Fruit fly (Drosophila melanogaster) whole organism, embryonic: ENCODE data around the gene CG15337.

Experiments used
- Abd-B ChIP-seq: fragments of 200-800 bp; sonication (Bioruptor generic); optimal IDR thresholded peaks from 2 replicates; lab custom pipeline; 2018; ENCODE audit warnings: missing biosample characterization, mild to moderate bottlenecking, missing genetic modification characterization, moderate library complexity
- Adf1 ChIP-seq: fragments of 200-800 bp; sonication (Bioruptor generic); IDR thresholded peaks from 2 replicates; pipeline ENCODE4 v1.3.6; 2022; ENCODE audit warnings: missing biosample characterization, missing genetic modification characterization
- BtbVII ChIP-seq: fragments of 200-800 bp; sonication (Bioruptor generic); optimal IDR thresholded peaks from 3 replicates; lab custom pipeline; 2017; ENCODE audit warnings: missing biosample characterization, mild to moderate bottlenecking, missing genetic modification characterization
- CG10565 ChIP-seq: fragments of 200-800 bp; sonication (Bioruptor generic); optimal IDR thresholded peaks from 3 replicates; lab custom pipeline; 2016; ENCODE audit warnings: missing biosample characterization, mild to moderate bottlenecking, missing genetic modification characterization
- CG13775 ChIP-seq: fragments of 200-800 bp; sonication (Bioruptor generic); optimal IDR thresholded peaks from 3 replicates; lab custom pipeline; 2017; ENCODE audit warnings: missing biosample characterization, mild to moderate bottlenecking, missing genetic modification characterization
- CG15601 ChIP-seq: fragments of 200-800 bp; sonication (Bioruptor generic); optimal IDR thresholded peaks from 3 replicates; lab custom pipeline; 2019; ENCODE audit warnings: missing biosample characterization, mild to moderate bottlenecking, missing genetic modification characterization, moderate library complexity
- CG16815 ChIP-seq: fragments of 200-800 bp; sonication (Bioruptor generic); optimal IDR thresholded peaks from 3 replicates; lab custom pipeline; 2017; ENCODE audit warnings: missing biosample characterization, mild to moderate bottlenecking, missing genetic modification characterization
- CG1792 ChIP-seq: fragments of 200-800 bp; sonication (Bioruptor generic); optimal IDR thresholded peaks from 2 replicates; lab custom pipeline; 2016; ENCODE audit warnings: missing biosample characterization, missing genetic modification characterization
- CG2678 ChIP-seq: fragments of 200-800 bp; sonication (Bioruptor generic); optimal IDR thresholded peaks from 3 replicates; lab custom pipeline; 2019; ENCODE audit warnings: missing biosample characterization, mild to moderate bottlenecking, missing genetic modification characterization, moderate library complexity
- CG32767 ChIP-seq: fragments of 200-800 bp; sonication (Bioruptor generic); IDR thresholded peaks from 2 replicates; pipeline ENCODE4 v1.3.6; 2022; ENCODE audit warnings: missing biosample characterization, missing genetic modification characterization
- CG33557 ChIP-seq: fragments of 200-800 bp; sonication (Bioruptor generic); optimal IDR thresholded peaks from 2 replicates; lab custom pipeline; 2019; ENCODE audit warnings: missing biosample characterization, mild to moderate bottlenecking, missing genetic modification characterization, moderate library complexity
- CG4282 ChIP-seq: fragments of 200-800 bp; sonication (Bioruptor generic); optimal IDR thresholded peaks from 2 replicates; lab custom pipeline; 2016; ENCODE audit warnings: missing biosample characterization, missing genetic modification characterization
- CG4820 ChIP-seq: fragments of 200-800 bp; sonication (Bioruptor generic); optimal IDR thresholded peaks from 3 replicates; lab custom pipeline; 2016; ENCODE audit warnings: missing biosample characterization, missing genetic modification characterization
- CG5180 ChIP-seq: fragments of 200-800 bp; sonication (Bioruptor generic); optimal IDR thresholded peaks from 3 replicates; lab custom pipeline; 2017; ENCODE audit warnings: missing biosample characterization, missing genetic modification characterization, mild to moderate bottlenecking, moderate library complexity, missing genetic modification reagents
- CG6689 ChIP-seq: fragments of 200-800 bp; sonication (Bioruptor generic); IDR thresholded peaks from 2 replicates; pipeline ENCODE4 v1.3.6; 2022; ENCODE audit warnings: missing biosample characterization, missing genetic modification characterization
- CG6765 ChIP-seq: fragments of 200-800 bp; sonication (Bioruptor generic); optimal IDR thresholded peaks from 3 replicates; lab custom pipeline; 2017; ENCODE audit warnings: missing biosample characterization, mild to moderate bottlenecking, missing genetic modification characterization
- CG7357 ChIP-seq: fragments of 200-800 bp; sonication (Bioruptor generic); IDR thresholded peaks from 3 replicates; pipeline ENCODE4 v1.3.6; 2022; ENCODE audit warnings: missing biosample characterization, missing genetic modification characterization
- CG8281 ChIP-seq: fragments of 200-800 bp; sonication (Bioruptor generic); optimal IDR thresholded peaks from 2 replicates; lab custom pipeline; 2018; ENCODE audit warnings: missing biosample characterization, mild to moderate bottlenecking, missing genetic modification characterization, moderate library complexity
- CG8944 ChIP-seq: fragments of 200-800 bp; sonication (Bioruptor generic); optimal IDR thresholded peaks from 3 replicates; lab custom pipeline; 2016; ENCODE audit warnings: missing biosample characterization, missing genetic modification characterization
- Drgx ChIP-seq: fragments of 200-800 bp; sonication (Bioruptor generic); IDR thresholded peaks from 2 replicates; pipeline ENCODE4 v1.3.6; 2022; ENCODE audit warnings: missing biosample characterization, missing genetic modification characterization
- Mes4 ChIP-seq: fragments of 200-800 bp; sonication (Bioruptor generic); optimal IDR thresholded peaks from 2 replicates; lab custom pipeline; 2016; ENCODE audit warnings: missing biosample characterization, missing genetic modification characterization
- NFAT ChIP-seq: fragments of 200-800 bp; sonication (Bioruptor generic); IDR thresholded peaks from 2 replicates; pipeline ENCODE4 v1.3.6; 2022; ENCODE audit warnings: missing biosample characterization, missing genetic modification characterization
- NK7.1 ChIP-seq: fragments of 200-800 bp; sonication (Bioruptor generic); optimal IDR thresholded peaks from 3 replicates; lab custom pipeline; 2016; ENCODE audit warnings: missing biosample characterization, missing genetic modification characterization
- Sox102F ChIP-seq: fragments of 200-800 bp; sonication (Bioruptor generic); optimal IDR thresholded peaks from 2 replicates; lab custom pipeline; 2018; ENCODE audit warnings: missing biosample characterization, mild to moderate bottlenecking, missing genetic modification characterization, moderate library complexity
- TFAM ChIP-seq: fragments of 200-800 bp; sonication (Bioruptor generic); optimal IDR thresholded peaks from 2 replicates; lab custom pipeline; 2017; ENCODE audit warnings: missing biosample characterization, missing genetic modification characterization, inconsistent platforms
- YL-1 ChIP-seq: fragments of 200-800 bp; sonication (Bioruptor generic); optimal IDR thresholded peaks from 3 replicates; lab custom pipeline; 2017; ENCODE audit warnings: missing biosample characterization, mild to moderate bottlenecking, missing genetic modification characterization
- abd-A ChIP-seq: fragments of 200-800 bp; sonication (Bioruptor generic); optimal IDR thresholded peaks from 3 replicates; lab custom pipeline; 2019; ENCODE audit warnings: missing biosample characterization, mild to moderate bottlenecking, missing genetic modification characterization, moderate library complexity
- az2 ChIP-seq: fragments of 200-800 bp; sonication (Bioruptor generic); optimal IDR thresholded peaks from 3 replicates; lab custom pipeline; 2016; ENCODE audit warnings: missing biosample characterization, missing genetic modification characterization
- bigmax ChIP-seq: fragments of 200-800 bp; sonication (Bioruptor generic); optimal IDR thresholded peaks from 2 replicates; lab custom pipeline; 2018; ENCODE audit warnings: missing biosample characterization, mild to moderate bottlenecking, missing genetic modification characterization
- cas ChIP-seq: fragments of 200-800 bp; sonication (Bioruptor generic); IDR thresholded peaks from 2 replicates; pipeline ENCODE4 v1.3.6; 2022; ENCODE audit warnings: missing biosample characterization, missing genetic modification characterization
- caup ChIP-seq: fragments of 200-800 bp; sonication (Bioruptor generic); optimal IDR thresholded peaks from 3 replicates; lab custom pipeline; 2017; ENCODE audit warnings: missing biosample characterization, mild to moderate bottlenecking, missing genetic modification characterization, moderate library complexity; ENCODE audit not compliant: severe bottlenecking
- da ChIP-seq: fragments of 200-800 bp; sonication (Bioruptor generic); optimal IDR thresholded peaks from 2 replicates; lab custom pipeline; 2016; ENCODE audit warnings: missing biosample characterization, missing genetic modification characterization
- dan ChIP-seq: fragments of 200-800 bp; sonication (Bioruptor generic); IDR thresholded peaks from 2 replicates; pipeline ENCODE4 v1.3.6; 2022; ENCODE audit warnings: missing biosample characterization, missing genetic modification characterization
- eyg ChIP-seq: fragments of 200-800 bp; sonication (Bioruptor generic); optimal IDR thresholded peaks from 3 replicates; lab custom pipeline; 2016; ENCODE audit warnings: missing biosample characterization, missing genetic modification characterization
- gro ChIP-seq: fragments of 200-800 bp; sonication (Bioruptor generic); optimal IDR thresholded peaks from 2 replicates; lab custom pipeline; 2016; ENCODE audit warnings: missing biosample characterization, missing genetic modification characterization
- hbn ChIP-seq: fragments of 200-800 bp; sonication (Bioruptor generic); IDR thresholded peaks from 2 replicates; pipeline ENCODE4 v1.3.6; 2022; ENCODE audit warnings: missing biosample characterization, missing genetic modification characterization; ENCODE audit not compliant: partially characterized antibody
- insv ChIP-seq, 2 experiments: fragments of 200-800 bp; sonication (Bioruptor generic); optimal IDR thresholded peaks; 3 replicates each; lab custom pipeline; 2016 to 2018; ENCODE audit warnings: missing biosample characterization in 2 of 2, missing genetic modification characterization in 2 of 2
- jing ChIP-seq: fragments of 200-800 bp; sonication (Bioruptor generic); optimal IDR thresholded peaks from 2 replicates; lab custom pipeline; 2018; ENCODE audit warnings: missing biosample characterization, mild to moderate bottlenecking, missing genetic modification characterization
- lab ChIP-seq: fragments of 200-800 bp; sonication (Bioruptor generic); optimal IDR thresholded peaks from 3 replicates; lab custom pipeline; 2017; ENCODE audit warnings: missing biosample characterization, missing genetic modification characterization, mild to moderate bottlenecking, moderate library complexity, missing genetic modification reagents
- lbe ChIP-seq: fragments of 200-800 bp; sonication (Bioruptor generic); optimal IDR thresholded peaks from 2 replicates; lab custom pipeline; 2016; ENCODE audit warnings: missing biosample characterization, mild to moderate bottlenecking, missing genetic modification characterization
- lmd ChIP-seq: fragments of 200-800 bp; sonication (Bioruptor generic); IDR thresholded peaks from 2 replicates; pipeline ENCODE4 v1.3.6; 2022; ENCODE audit warnings: missing biosample characterization, missing genetic modification characterization
- maf-S ChIP-seq: fragments of 200-800 bp; sonication (Bioruptor generic); optimal IDR thresholded peaks from 2 replicates; lab custom pipeline; 2016; ENCODE audit warnings: missing biosample characterization, missing genetic modification characterization
- mam ChIP-seq: fragments of 200-800 bp; sonication (Bioruptor generic); optimal IDR thresholded peaks from 3 replicates; lab custom pipeline; 2016; ENCODE audit warnings: missing biosample characterization, missing genetic modification characterization
- nerfin-2 ChIP-seq: fragments of 200-800 bp; sonication (Bioruptor generic); IDR thresholded peaks from 2 replicates; pipeline ENCODE4 v1.3.6; 2022; ENCODE audit warnings: missing biosample characterization, missing genetic modification characterization; ENCODE audit not compliant: partially characterized antibody
- odd ChIP-seq: fragments of 200-800 bp; sonication (Bioruptor generic); optimal IDR thresholded peaks from 2 replicates; lab custom pipeline; 2017; ENCODE audit warnings: missing biosample characterization, mild to moderate bottlenecking, missing genetic modification characterization
- pan ChIP-seq, 4 experiments: fragments of >200 bp in 3 of 4; fragments of 200-800 bp in 1 of 4; sonication (Bioruptor generic) in 1 of 4; optimal IDR thresholded peaks in 3 of 4; IDR thresholded peaks in 1 of 4; 2 replicates each; pipeline versions ENCODE4 v1.3.6 to Lab custom; 2017 to 2022; ENCODE audit warnings: missing biosample characterization in 2 of 4, missing genetic modification characterization in 2 of 4, mixed read lengths in 1 of 4
- scrt ChIP-seq: fragments of 200-800 bp; sonication (Bioruptor generic); optimal IDR thresholded peaks from 2 replicates; lab custom pipeline; 2018; ENCODE audit warnings: missing biosample characterization, mild to moderate bottlenecking, missing genetic modification characterization, moderate library complexity
- sr ChIP-seq: fragments of 200-800 bp; sonication (Bioruptor generic); IDR thresholded peaks from 3 replicates; pipeline ENCODE4 v1.3.6; 2022; ENCODE audit warnings: missing biosample characterization, missing genetic modification characterization
- ssp ChIP-seq: fragments of 200-800 bp; sonication (Bioruptor generic); IDR thresholded peaks from 2 replicates; pipeline ENCODE4 v1.3.6; 2022; ENCODE audit warnings: missing biosample characterization, missing genetic modification characterization
- zfh2 ChIP-seq: fragments of 200-800 bp; sonication (Bioruptor generic); optimal IDR thresholded peaks from 2 replicates; lab custom pipeline; 2016; ENCODE audit warnings: missing biosample characterization, missing genetic modification characterization

CG15337 gene

DNA sequence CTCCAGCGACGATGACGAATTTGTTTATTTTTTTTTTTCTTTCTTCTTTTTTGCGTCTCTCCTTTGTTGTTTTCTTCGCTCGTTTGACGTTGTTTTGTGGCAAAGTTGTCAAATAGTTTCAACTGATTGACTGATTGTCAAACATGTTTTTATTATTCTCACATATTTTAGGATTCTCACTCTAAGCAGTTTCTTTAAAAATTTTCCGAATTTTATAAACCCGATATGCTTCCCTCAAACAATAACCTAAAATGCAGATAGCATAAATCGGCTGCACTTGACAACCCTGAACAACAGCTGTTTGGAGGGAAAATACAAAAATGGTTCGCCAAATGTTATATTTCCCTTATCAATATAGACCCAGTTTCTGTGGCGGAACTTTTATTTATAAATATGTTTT is 16.3 kb upstream of the CG15337 start, which contains the start of gene CG17982 (continued):
- TF ChIP-seq pan (optimal IDR thresholded peaks at IDR 0.05; lab: Kevin White, UChicago) (no peak), pan (GFP tag; optimal IDR thresholded peaks at IDR 0.05 in 1 of 2, IDR thresholded peaks at IDR 0.05 in 1 of 2) (peak in 1 of 2 experiments; percentile 86), CG7357 (GFP tag; lab: Robert Waterston, UW) (peak; percentile 53; the same call in 1 of the 3 replicates), nerfin-2 (GFP tag; lab: Robert Waterston, UW) (no peak), CG2678 (tag; lab: Kevin White, UChicago) (peak; percentile 90), bigmax (GFP tag; lab: Kevin White, UChicago) (peak; percentile 92), CG8944 (GFP tag; lab: Kevin White, UChicago) (peak; percentile 77), CG5180 (GFP tag; lab: Kevin White, UChicago) (peak; percentile 46), scrt (GFP tag; lab: Kevin White, UChicago) (peak; percentile 71), CG6689 (peak; percentile 87), CG33557 (peak; percentile 81), dan (no peak), Drgx (peak; percentile 89), CG1792 (GFP tag; lab: Kevin White, UChicago) (peak; percentile 63), abd-A (no peak), NFAT (peak; percentile 66), az2 (GFP tag; lab: Kevin White, UChicago) (peak; percentile 84), CG10565 (GFP tag; lab: Kevin White, UChicago) (peak; percentile 19), jing (GFP tag; lab: Kevin White, UChicago) (no peak), sr (GFP tag; lab: Robert Waterston, UW) (no peak), da (GFP tag; lab: Kevin White, UChicago) (peak; percentile 56), cas (peak; percentile 58; the same call in 1 of the 2 replicates), BtbVII (GFP tag; lab: Kevin White, UChicago) (peak; percentile 82), CG4282 (peak; percentile 69), ssp (GFP tag; lab: Robert Waterston, UW) (peak; percentile 20; the same call in 1 of the 2 replicates), CG32767 (peak; percentile 80), insv (GFP tag; optimal IDR thresholded peaks at IDR 0.05; lab: Kevin White, UChicago) (peak in 1 of 2 experiments; percentile 61), lab (GFP tag; lab: Kevin White, UChicago) (peak; percentile 89), caup (GFP tag; lab: Kevin White, UChicago) (peak; percentile 82), CG16815 (peak; percentile 47), CG15601 (tag; lab: Kevin White, UChicago) (peak; percentile 82), Abd-B (GFP tag; lab: Kevin White, UChicago) (peak; percentile 58), gro (GFP tag; lab: Kevin White, UChicago) (peak; percentile 89), mam (GFP tag; lab: Kevin White, UChicago) (peak; percentile 90), YL-1 (peak; percentile 79), CG13775 (GFP tag; lab: Kevin White, UChicago) (peak; percentile 78), CG6765 (GFP tag; lab: Kevin White, UChicago) (peak; percentile 70), Mes4 (GFP tag; lab: Kevin White, UChicago) (peak; percentile 81), CG8281 (tag; lab: Kevin White, UChicago) (peak; percentile 71), Sox102F (GFP tag; lab: Kevin White, UChicago) (peak; percentile 89), lmd (GFP tag; lab: Robert Waterston, UW) (peak; percentile 79), odd (peak; percentile 73), maf-S (GFP tag; lab: Kevin White, UChicago) (peak; percentile 80), lbe (GFP tag; lab: Kevin White, UChicago) (peak; percentile 88), eyg (GFP tag; lab: Kevin White, UChicago) (peak; percentile 81), Adf1 (GFP tag; lab: Robert Waterston, UW) (0 out of 2 replicates have a peak, but pooled peaks have one; percentile 31), NK7.1 (GFP tag; lab: Kevin White, UChicago) (peak; percentile 74), hbn (peak; percentile 16; the same call in 1 of the 2 replicates), zfh2 (GFP tag; lab: Kevin White, UChicago) (peak; percentile 88), CG4820 (GFP tag; lab: Kevin White, UChicago) (peak; percentile 29), TFAM (GFP tag; lab: Kevin White, UChicago) (peak; percentile 5)
